Worm (Caenorhabditis elegans): Measurements from ENCODE around the gene acox-1.6.

Gene acox-1.6

ce11 chrX:15876936-15877335 lies 38.6 kb upstream of the acox-1.6 start:
- TF ChIP-seq lsy-12 (tag; optimal IDR thresholded peaks at IDR 0.05) (peak; percentile 41), elt-1 (tag; optimal IDR thresholded peaks at IDR 0.05) (no peak), jun-1 (tag; optimal IDR thresholded peaks at IDR 0.05) (no peak), unc-39 (tag; optimal IDR thresholded peaks at IDR 0.05) (no peak), hmg-11 (tag; optimal IDR thresholded peaks at IDR 0.05) (peak; percentile 5), lin-39 (tag; optimal IDR thresholded peaks at IDR 0.05) (peak; percentile 53)

ce11 chrX:15869589-15869988 lies 31.2 kb upstream of the acox-1.6 start:
- TF ChIP-seq nhr-43 (tag; optimal IDR thresholded peaks at IDR 0.05; ENCODE audit: poor library complexity, severe bottlenecking) (peak; percentile 2), sea-2 (GFP tag; optimal IDR thresholded peaks at IDR 0.05) (no peak)

ce11 chrX:15865868-15866555 lies 27.7 kb upstream of the acox-1.6 start, which contains the start of the genes csb-1 and F53H4.4:
TSS of gene csb-1 (minus strand) at chrX:15865918.
TSS of gene F53H4.4 (plus strand) at chrX:15866387.
- TF ChIP-seq nhr-12 (tag; optimal IDR thresholded peaks at IDR 0.05): no peak
- TF ChIP-seq ztf-4 (tag; optimal IDR thresholded peaks at IDR 0.05): no peak
- peak; percentile 53 for TF ChIP-seq R02D3.7 (tag; optimal IDR thresholded peaks at IDR 0.05)
- TF ChIP-seq aly-2 (tag; optimal IDR thresholded peaks at IDR 0.05): no peak
- TF ChIP-seq pha-4 (tag; optimal IDR thresholded peaks at IDR 0.05): peak; percentile 89
- peak; percentile 51 for TF ChIP-seq nhr-43 (tag; optimal IDR thresholded peaks at IDR 0.05; ENCODE audit: poor library complexity, severe bottlenecking)
- no peak for TF ChIP-seq egl-27 (tag; optimal IDR thresholded peaks at IDR 0.05)
- TF ChIP-seq sea-2 (GFP tag; optimal IDR thresholded peaks at IDR 0.05): no peak
- no peak for TF ChIP-seq fkh-2 (tag; optimal IDR thresholded peaks at IDR 0.05)
- no peak for TF ChIP-seq fkh-10 (GFP tag; optimal IDR thresholded peaks at IDR 0.05)
- no peak for TF ChIP-seq nhr-28 (tag; optimal IDR thresholded peaks at IDR 0.05)
- TF ChIP-seq snpc-4 (tag; optimal IDR thresholded peaks at IDR 0.05): peak; percentile 55
- no peak for TF ChIP-seq unc-39 (tag; optimal IDR thresholded peaks at IDR 0.05)
- peak; percentile 68 for TF ChIP-seq skn-1 (tag; optimal IDR thresholded peaks at IDR 0.05)
- no peak for TF ChIP-seq unc-62 (GFP tag; optimal IDR thresholded peaks at IDR 0.05)
- no peak for TF ChIP-seq nhr-67 (tag; optimal IDR thresholded peaks at IDR 0.05)
- TF ChIP-seq eor-1 (tag; optimal IDR thresholded peaks at IDR 0.05): no peak
- TF ChIP-seq pqm-1 (tag; optimal IDR thresholded peaks at IDR 0.05): peak; percentile 13
- no peak for TF ChIP-seq mml-1 (tag; optimal IDR thresholded peaks at IDR 0.05)
- TF ChIP-seq daf-12 (tag; optimal IDR thresholded peaks at IDR 0.05): no peak
- no peak for TF ChIP-seq ceh-82 (tag; optimal IDR thresholded peaks at IDR 0.05)
- no peak for TF ChIP-seq nhr-11 (tag; optimal IDR thresholded peaks at IDR 0.05)
- TF ChIP-seq nhr-77 (tag; optimal IDR thresholded peaks at IDR 0.05): no peak
- no peak for TF ChIP-seq nhr-237 (tag; optimal IDR thresholded peaks at IDR 0.05)
- peak; percentile 62 for TF ChIP-seq elt-2 (tag; optimal IDR thresholded peaks at IDR 0.05)
- no peak for TF ChIP-seq nhr-76 (tag; optimal IDR thresholded peaks at IDR 0.05)
- peak; percentile 89 for TF ChIP-seq mdl-1 (tag; optimal IDR thresholded peaks at IDR 0.05)
- peak; percentile 59 for TF ChIP-seq nfya-1 (tag; optimal IDR thresholded peaks at IDR 0.05; ENCODE audit: insufficient read depth)
- peak; percentile 77 for TF ChIP-seq lsy-12 (tag; optimal IDR thresholded peaks at IDR 0.05)
- TF ChIP-seq ceh-16 (tag; optimal IDR thresholded peaks at IDR 0.05): no peak
- TF ChIP-seq elt-1 (tag; optimal IDR thresholded peaks at IDR 0.05): no peak
- TF ChIP-seq egl-5 (tag; optimal IDR thresholded peaks at IDR 0.05): peak; percentile 56
- TF ChIP-seq ztf-11 (tag; optimal IDR thresholded peaks at IDR 0.05): no peak
- peak; percentile 90 for TF ChIP-seq lin-15B (tag; optimal IDR thresholded peaks at IDR 0.05)
- TF ChIP-seq nhr-25 (tag; optimal IDR thresholded peaks at IDR 0.05): peak; percentile 39
- peak; percentile 51 for TF ChIP-seq lin-39 (tag; optimal IDR thresholded peaks at IDR 0.05)
- peak; percentile 49 for TF ChIP-seq jun-1 (tag; optimal IDR thresholded peaks at IDR 0.05)
- peak; percentile 43 for TF ChIP-seq hmg-11 (tag; optimal IDR thresholded peaks at IDR 0.05)
- TF ChIP-seq ZK546.5 (tag; optimal IDR thresholded peaks at IDR 0.05): no peak
- TF ChIP-seq zag-1 (tag; optimal IDR thresholded peaks at IDR 0.05): no peak
- peak; percentile 64 for TF ChIP-seq nhr-23 (tag; optimal IDR thresholded peaks at IDR 0.05)
- TF ChIP-seq ceh-9 (tag; optimal IDR thresholded peaks at IDR 0.05): no peak
- TF ChIP-seq ceh-28 (tag; optimal IDR thresholded peaks at IDR 0.05): no peak
- no peak for TF ChIP-seq elt-3 (tag; optimal IDR thresholded peaks at IDR 0.05)
- no peak for TF ChIP-seq ama-1 (optimal IDR thresholded peaks at IDR 0.05)
- no peak for TF ChIP-seq fos-1 (tag; optimal IDR thresholded peaks at IDR 0.05)
- TF ChIP-seq tbx-2 (tag; optimal IDR thresholded peaks at IDR 0.05): no peak

Measured in whole organism, L3 larva.